Worm (Caenorhabditis elegans) whole organism, late embryonic: ENCODE data around the gene grd-6.

ENCODE experiments used
- ama-1 ChIP-seq: fragments of 150-350 bp; optimal IDR thresholded peaks from 2 replicates; lab custom pipeline; 2014
- ceh-22 ChIP-seq: sonication (generic microtip); optimal IDR thresholded peaks from 2 replicates; lab custom pipeline; 2017; ENCODE audit warnings: missing biosample characterization, missing genetic modification characterization
- dmd-4 ChIP-seq: sonication (generic microtip); optimal IDR thresholded peaks from 2 replicates; lab custom pipeline; 2016; ENCODE audit warnings: borderline replicate concordance, missing genetic modification characterization, missing compliant biosample characterization
- elt-2 ChIP-seq: sonication (generic microtip); optimal IDR thresholded peaks from 2 replicates; lab custom pipeline; 2016; ENCODE audit warnings: missing genetic modification reagents, missing genetic modification characterization, missing compliant biosample characterization
- elt-4 ChIP-seq: sonication (generic microtip); optimal IDR thresholded peaks from 2 replicates; lab custom pipeline; 2016; ENCODE audit warnings: missing genetic modification characterization, missing compliant biosample characterization
- ets-4 ChIP-seq: sonication (generic microtip); optimal IDR thresholded peaks from 2 replicates; lab custom pipeline; 2016; ENCODE audit warnings: missing genetic modification characterization, missing compliant biosample characterization
- fkh-10 ChIP-seq: fragments of 150-350 bp; optimal IDR thresholded peaks from 2 replicates; lab custom pipeline; 2014; ENCODE audit warnings: missing biosample characterization, missing genetic modification reagents, missing genetic modification characterization
- lim-6 ChIP-seq: sonication (generic microtip); optimal IDR thresholded peaks from 2 replicates; lab custom pipeline; 2016; ENCODE audit warnings: missing genetic modification characterization, missing compliant biosample characterization
- nfya-1 ChIP-seq: sonication (generic microtip); optimal IDR thresholded peaks from 2 replicates; lab custom pipeline; 2017; ENCODE audit warnings: missing genetic modification characterization, mild to moderate bottlenecking, missing compliant biosample characterization, antibody characterized with exemption, moderate library complexity
- nhr-11 ChIP-seq: fragments of 150-350 bp; optimal IDR thresholded peaks from 2 replicates; lab custom pipeline; 2014; ENCODE audit warnings: missing biosample characterization, missing genetic modification characterization
- ztf-16 ChIP-seq: sonication (generic microtip); optimal IDR thresholded peaks from 2 replicates; lab custom pipeline; 2017; ENCODE audit warnings: missing genetic modification characterization, missing compliant biosample characterization

- no peak for TF ChIP-seq ztf-16 (tag; lab: Kevin White, UChicago)
- no peak for TF ChIP-seq ets-4
- no peak for TF ChIP-seq nfya-1 (tag; lab: Kevin White, UChicago)
- TF ChIP-seq nhr-11 (tag; lab: Kevin White, UChicago): no peak
- TF ChIP-seq elt-2 (tag; lab: Kevin White, UChicago): no peak
- no peak for TF ChIP-seq elt-4 (tag; lab: Kevin White, UChicago)
- TF ChIP-seq lim-6 (tag; lab: Kevin White, UChicago): no peak
- TF ChIP-seq ceh-22 (tag; lab: Kevin White, UChicago): no peak
- no peak for TF ChIP-seq dmd-4 (tag; lab: Kevin White, UChicago)
- no peak for TF ChIP-seq fkh-10 (GFP tag; lab: Kevin White, UChicago)
- TF ChIP-seq ama-1 (lab: Kevin White, UChicago): no peak
Measured at ce11 chrV:9262708-9263107, 41.0 kb downstream of the grd-6 start.
